Worm (Caenorhabditis elegans): ENCODE results near the gene clec-199.

- TF ChIP-seq snpc-4 (tag; optimal IDR thresholded peaks at IDR 0.05) (no peak), Y55F3AM.14 (GFP tag; optimal IDR thresholded peaks at IDR 0.05) (no peak), skn-1 (tag; optimal IDR thresholded peaks at IDR 0.05) (no peak), fos-1 (tag; optimal IDR thresholded peaks at IDR 0.05) (no peak), nhr-11 (tag; optimal IDR thresholded peaks at IDR 0.05) (no peak), peb-1 (tag; optimal IDR thresholded peaks at IDR 0.05) (no peak), ceh-16 (tag; optimal IDR thresholded peaks at IDR 0.05) (no peak)
These were observed 16.6 kb downstream of the clec-199 start, which contains the start of gene trh-1 for ce11 chrIV:17368292-17368691.
